Worm (Caenorhabditis elegans) whole organism, L1 larva: ENCODE data around the gene fipr-1.

ENCODE experiments used
- C04F5.9 ChIP-seq: sonication (generic microtip); optimal IDR thresholded peaks from 2 replicates; lab custom pipeline; 2016; ENCODE audit warnings: missing genetic modification characterization, missing compliant biosample characterization
- C34B4.2 ChIP-seq: sonication (generic microtip); optimal IDR thresholded peaks from 2 replicates; lab custom pipeline; 2017; ENCODE audit warnings: mild to moderate bottlenecking, missing genetic modification characterization, missing compliant biosample characterization
- aha-1 ChIP-seq: fragments of 150-350 bp; optimal IDR thresholded peaks from 2 replicates; lab custom pipeline; 2014; ENCODE audit warnings: missing biosample characterization, missing genetic modification characterization
- aly-2 ChIP-seq: fragments of 150-350 bp; optimal IDR thresholded peaks from 2 replicates; lab custom pipeline; 2014; ENCODE audit warnings: missing biosample characterization, missing genetic modification characterization
- ama-1 ChIP-seq: fragments of 150-350 bp; optimal IDR thresholded peaks from 2 replicates; lab custom pipeline; 2014
- ceh-8 ChIP-seq: fragments of 200-800 bp; sonication (Bioruptor generic); optimal IDR thresholded peaks from 2 replicates; lab custom pipeline; 2018; ENCODE audit warnings: mild to moderate bottlenecking, missing genetic modification characterization, moderate library complexity, missing compliant biosample characterization
- ceh-88 ChIP-seq: fragments of 200-800 bp; sonication (Bioruptor generic); IDR thresholded peaks from 2 replicates; pipeline ENCODE4 v1.3.6; 2022; ENCODE audit warnings: missing genetic modification characterization, missing compliant biosample characterization
- dpl-1 ChIP-seq, 3 experiments: fragments of 150-350 bp in 2 of 3; sonication (generic microtip) in 1 of 3; optimal IDR thresholded peaks; 2 replicates each; lab custom pipeline; 2014 to 2017; ENCODE audit warnings: missing biosample characterization in 3 of 3, missing genetic modification characterization in 3 of 3, missing genetic modification reagents in 3 of 3
- dsc-1 ChIP-seq: sonication (generic microtip); optimal IDR thresholded peaks from 2 replicates; lab custom pipeline; 2016; ENCODE audit warnings: mild to moderate bottlenecking, missing genetic modification characterization, missing compliant biosample characterization
- efl-1 ChIP-seq, 4 experiments: fragments of 150-350 bp; optimal IDR thresholded peaks in 3 of 4; peaks in 1 of 4; 1 replicate in 1 of 4; 2 replicates in 3 of 4; lab custom pipeline; 2014; ENCODE audit warnings: missing biosample characterization in 2 of 4, missing genetic modification characterization in 2 of 4, missing genetic modification reagents in 2 of 4
- egl-13 ChIP-seq: sonication (generic microtip); optimal IDR thresholded peaks from 2 replicates; lab custom pipeline; 2016; ENCODE audit warnings: missing genotype, missing genetic modification reagents, missing genetic modification characterization, missing compliant biosample characterization
- egl-27 ChIP-seq, 2 experiments: fragments of 150-350 bp in 1 of 2; sonication (generic microtip); optimal IDR thresholded peaks; 3 replicates each; lab custom pipeline; 2017 to 2018; ENCODE audit warnings: missing biosample characterization in 2 of 2, missing genetic modification characterization in 2 of 2, missing genetic modification reagents in 2 of 2
- elt-2 ChIP-seq: sonication (generic microtip); optimal IDR thresholded peaks from 2 replicates; lab custom pipeline; 2016; ENCODE audit warnings: missing genetic modification characterization, mild to moderate bottlenecking, inconsistent platforms, missing compliant biosample characterization, missing genetic modification reagents
- elt-3 ChIP-seq, 6 experiments: fragments of 150-350 bp in 1 of 6; sonication (generic microtip); optimal IDR thresholded peaks; 2 replicates each; lab custom pipeline; 2017 to 2018; ENCODE audit warnings: missing biosample characterization in 6 of 6, missing genetic modification characterization in 6 of 6, inconsistent platforms in 1 of 6
- ets-5 ChIP-seq: fragments of 200-800 bp; sonication (Bioruptor generic); IDR thresholded peaks from 2 replicates; pipeline ENCODE4 v1.3.6; 2022; ENCODE audit warnings: missing genetic modification characterization, missing compliant biosample characterization
- fkh-8 ChIP-seq: sonication (generic microtip); optimal IDR thresholded peaks from 2 replicates; lab custom pipeline; 2016; ENCODE audit warnings: mild to moderate bottlenecking, missing genetic modification characterization, missing compliant biosample characterization
- grh-1 ChIP-seq: fragments of 200-800 bp; sonication (Bioruptor generic); IDR thresholded peaks from 2 replicates; pipeline ENCODE4 v1.3.6; 2022; ENCODE audit warnings: missing genetic modification reagents, missing genetic modification characterization, missing compliant biosample characterization
- hlh-17 ChIP-seq: fragments of 200-800 bp; sonication (Bioruptor generic); optimal IDR thresholded peaks from 2 replicates; lab custom pipeline; 2018; ENCODE audit warnings: missing genetic modification characterization, mild to moderate bottlenecking, missing compliant biosample characterization, moderate library complexity, borderline replicate concordance
- hlh-4 ChIP-seq: sonication (generic microtip); optimal IDR thresholded peaks from 2 replicates; lab custom pipeline; 2016; ENCODE audit warnings: mild to moderate bottlenecking, missing genetic modification characterization, missing compliant biosample characterization
- hpl-2 ChIP-seq: fragments of 150-350 bp; optimal IDR thresholded peaks from 2 replicates; lab custom pipeline; 2014; ENCODE audit warnings: missing biosample characterization, missing genetic modification reagents, missing genetic modification characterization
- isw-1 ChIP-seq: fragments of 200-800 bp; sonication (Bioruptor generic); IDR thresholded peaks from 2 replicates; pipeline ENCODE4 v1.3.6; 2022; ENCODE audit warnings: missing genetic modification characterization, missing compliant biosample characterization
- jun-1 ChIP-seq: fragments of 150-350 bp; optimal IDR thresholded peaks from 2 replicates; lab custom pipeline; 2014; ENCODE audit warnings: missing biosample characterization, missing genetic modification reagents, missing genetic modification characterization
- lin-13 ChIP-seq: fragments of 150-350 bp; optimal IDR thresholded peaks from 2 replicates; lab custom pipeline; 2014; ENCODE audit warnings: missing biosample characterization, missing genetic modification reagents, missing genetic modification characterization
- lin-35 ChIP-seq, 2 experiments: fragments of 150-350 bp; optimal IDR thresholded peaks; 2 replicates each; lab custom pipeline; 2014; ENCODE audit warnings: missing biosample characterization in 2 of 2, missing genetic modification characterization in 2 of 2, missing genetic modification reagents in 2 of 2
- lin-39 ChIP-seq: fragments of 150-350 bp; optimal IDR thresholded peaks from 2 replicates; lab custom pipeline; 2014; ENCODE audit warnings: missing biosample characterization, missing genetic modification reagents, missing genetic modification characterization
- lir-3 ChIP-seq: sonication (generic microtip); optimal IDR thresholded peaks from 2 replicates; lab custom pipeline; 2016; ENCODE audit warnings: mild to moderate bottlenecking, missing genetic modification characterization, moderate library complexity, missing compliant biosample characterization; ENCODE audit not compliant: poor library complexity
- mab-9 ChIP-seq: fragments of 200-800 bp; sonication (Bioruptor generic); IDR thresholded peaks from 2 replicates; pipeline ENCODE4 v1.3.6; 2022; ENCODE audit warnings: missing genetic modification reagents, missing genetic modification characterization, missing compliant biosample characterization
- nhr-11 ChIP-seq: fragments of 150-350 bp; optimal IDR thresholded peaks from 2 replicates; lab custom pipeline; 2014; ENCODE audit warnings: missing biosample characterization, missing genetic modification characterization
- nhr-12 ChIP-seq: sonication (generic microtip); optimal IDR thresholded peaks from 2 replicates; lab custom pipeline; 2017; ENCODE audit warnings: missing biosample characterization, missing genetic modification characterization
- nhr-19 ChIP-seq: fragments of 200-800 bp; sonication (Bioruptor generic); conservative IDR thresholded peaks from 2 replicates; pipeline ENCODE4 v1.3.6; 2022; ENCODE audit warnings: missing genetic modification characterization, missing compliant biosample characterization
- nhr-237 ChIP-seq: fragments of 150-350 bp; optimal IDR thresholded peaks from 2 replicates; lab custom pipeline; 2014; ENCODE audit warnings: missing biosample characterization, missing genetic modification characterization
- nhr-47 ChIP-seq: sonication (generic microtip); optimal IDR thresholded peaks from 2 replicates; lab custom pipeline; 2016; ENCODE audit warnings: mild to moderate bottlenecking, missing genetic modification characterization, moderate library complexity, missing compliant biosample characterization
- nhr-71 ChIP-seq: sonication (generic microtip); optimal IDR thresholded peaks from 2 replicates; lab custom pipeline; 2016; ENCODE audit warnings: mild to moderate bottlenecking, missing genetic modification characterization, moderate library complexity, missing compliant biosample characterization
- nhr-77 ChIP-seq: fragments of 150-350 bp; optimal IDR thresholded peaks from 2 replicates; lab custom pipeline; 2014; ENCODE audit warnings: missing biosample characterization, missing genetic modification characterization
- pax-3 ChIP-seq: fragments of 200-800 bp; sonication (Bioruptor generic); optimal IDR thresholded peaks from 2 replicates; lab custom pipeline; 2018; ENCODE audit warnings: mild to moderate bottlenecking, missing genetic modification characterization, moderate library complexity, missing compliant biosample characterization
- pqm-1 ChIP-seq: sonication (generic microtip); optimal IDR thresholded peaks from 3 replicates; lab custom pipeline; 2017; ENCODE audit warnings: missing biosample characterization, missing genetic modification characterization
- rnt-1 ChIP-seq: sonication (generic microtip); optimal IDR thresholded peaks from 2 replicates; lab custom pipeline; 2016; ENCODE audit warnings: mild to moderate bottlenecking, missing genetic modification characterization, moderate library complexity, missing compliant biosample characterization
- skn-1 ChIP-seq: fragments of 150-350 bp; optimal IDR thresholded peaks from 2 replicates; lab custom pipeline; 2014; ENCODE audit warnings: missing biosample characterization, missing genetic modification characterization
- snu-23 ChIP-seq: sonication (generic microtip); optimal IDR thresholded peaks from 2 replicates; lab custom pipeline; 2016; ENCODE audit warnings: missing genetic modification characterization, missing compliant biosample characterization
- sox-4 ChIP-seq: sonication (generic microtip); optimal IDR thresholded peaks from 2 replicates; lab custom pipeline; 2016; ENCODE audit warnings: missing genetic modification characterization, missing compliant biosample characterization
- sup-37 ChIP-seq: fragments of 200-800 bp; sonication (Bioruptor generic); optimal IDR thresholded peaks from 2 replicates; lab custom pipeline; 2018; ENCODE audit warnings: mild to moderate bottlenecking, missing genetic modification characterization, missing compliant biosample characterization
- swsn-7 ChIP-seq: sonication (generic microtip); optimal IDR thresholded peaks from 2 replicates; lab custom pipeline; 2016; ENCODE audit warnings: missing genetic modification characterization, missing compliant biosample characterization
- tlp-1 ChIP-seq: fragments of 150-350 bp; optimal IDR thresholded peaks from 2 replicates; lab custom pipeline; 2014; ENCODE audit warnings: missing biosample characterization, missing genetic modification characterization
- unc-130 ChIP-seq: fragments of 150-350 bp; optimal IDR thresholded peaks from 2 replicates; lab custom pipeline; 2017; ENCODE audit warnings: missing biosample characterization, missing genetic modification characterization, inconsistent platforms
- unc-30 ChIP-seq: sonication (generic microtip); optimal IDR thresholded peaks from 2 replicates; lab custom pipeline; 2017; ENCODE audit warnings: missing biosample characterization, missing genetic modification characterization
- unc-86 ChIP-seq: sonication (generic microtip); optimal IDR thresholded peaks from 2 replicates; lab custom pipeline; 2016; ENCODE audit warnings: missing genetic modification characterization, missing compliant biosample characterization
- unc-98 ChIP-seq: fragments of 200-800 bp; sonication (Bioruptor generic); IDR thresholded peaks from 2 replicates; pipeline ENCODE4 v1.3.6; 2022; ENCODE audit warnings: missing genetic modification characterization, missing compliant biosample characterization
- vab-15 ChIP-seq: sonication (generic microtip); optimal IDR thresholded peaks from 2 replicates; lab custom pipeline; 2017; ENCODE audit warnings: missing genotype, mild to moderate bottlenecking, missing genetic modification characterization, missing compliant biosample characterization
- xbp-1 ChIP-seq: sonication (generic microtip); optimal IDR thresholded peaks from 2 replicates; lab custom pipeline; 2016; ENCODE audit warnings: missing genetic modification characterization, missing compliant biosample characterization
- zag-1 ChIP-seq: fragments of 150-350 bp; optimal IDR thresholded peaks from 2 replicates; lab custom pipeline; 2014; ENCODE audit warnings: missing biosample characterization, missing genetic modification characterization
- zip-4 ChIP-seq: fragments of 200-800 bp; sonication (Bioruptor generic); optimal IDR thresholded peaks from 2 replicates; lab custom pipeline; 2018; ENCODE audit warnings: mild to moderate bottlenecking, missing genetic modification characterization, moderate library complexity, missing compliant biosample characterization

fipr-1 gene

ce11 chrV:12317894-12318553, 43.5 kb downstream of the fipr-1 start, which contains the start of the genes R04F11.5 and R04F11.2:
R04F11.5 (minus strand) TSS chrV:12318019.
R04F11.2 (plus strand) TSS chrV:12318381.
- TF ChIP-seq sup-37 (GFP tag; lab: Kevin White, UChicago) = no peak
- TF ChIP-seq dpl-1 (GFP tag; optimal IDR thresholded peaks at IDR 0.05; lab: Kevin White, UChicago) = peak; percentile 80 to 88 (median 82)
- peak; percentile 31 for TF ChIP-seq nhr-237 (tag; lab: Kevin White, UChicago)
- no peak for TF ChIP-seq ama-1
- no peak for TF ChIP-seq C34B4.2 (tag; lab: Kevin White, UChicago)
- no peak for TF ChIP-seq vab-15 (tag; lab: Kevin White, UChicago)
- TF ChIP-seq egl-27 (tag; optimal IDR thresholded peaks at IDR 0.05; lab: Kevin White, UChicago) = no peak
- TF ChIP-seq isw-1 (GFP tag; lab: Robert Waterston, UW) = peak; percentile 67
- no peak for TF ChIP-seq C04F5.9 (tag; lab: Kevin White, UChicago)
- TF ChIP-seq mab-9 (GFP tag; lab: Robert Waterston, UW) = no peak
- no peak for TF ChIP-seq unc-30 (tag; lab: Kevin White, UChicago)
- TF ChIP-seq zip-4 (GFP tag; lab: Kevin White, UChicago) = peak; percentile 18
- no peak for TF ChIP-seq pqm-1
- TF ChIP-seq sox-4 = no peak
- TF ChIP-seq tlp-1 = no peak
- TF ChIP-seq elt-3 (tag; optimal IDR thresholded peaks at IDR 0.05; lab: Kevin White, UChicago) = peak in 3 of 6 experiments; percentile 45 to 91 (median 65)
- no peak for TF ChIP-seq elt-2 (tag; lab: Kevin White, UChicago)
- TF ChIP-seq fkh-8 (tag; lab: Kevin White, UChicago) = peak; percentile 48
- peak; percentile 82 for TF ChIP-seq unc-130 (tag; lab: Kevin White, UChicago)
- TF ChIP-seq xbp-1 = peak; percentile 73
- peak; percentile 86 for TF ChIP-seq snu-23 (GFP tag; lab: Kevin White, UChicago)
- TF ChIP-seq pax-3 (tag; lab: Kevin White, UChicago) = peak; percentile 34
- TF ChIP-seq swsn-7 (tag; lab: Kevin White, UChicago) = peak; percentile 71
- peak; percentile 57 for TF ChIP-seq nhr-77 (tag; lab: Kevin White, UChicago)
- TF ChIP-seq aha-1 = no peak
- no peak for TF ChIP-seq hlh-17 (GFP tag; lab: Kevin White, UChicago)
- TF ChIP-seq skn-1 (tag; lab: Kevin White, UChicago) = peak; percentile 89
- TF ChIP-seq nhr-47 = peak; percentile 77
- TF ChIP-seq nhr-11 = peak; percentile 34
- TF ChIP-seq nhr-12 (tag; lab: Kevin White, UChicago) = no peak
- no peak for TF ChIP-seq zag-1 (tag; lab: Kevin White, UChicago)
- TF ChIP-seq ceh-88 = peak; percentile 7; the same call in 1 of the 2 replicates
- peak; percentile 59 for TF ChIP-seq lin-39
- peak; percentile 2 for TF ChIP-seq hpl-2 (GFP tag; lab: Kevin White, UChicago)
- TF ChIP-seq dsc-1 (tag; lab: Kevin White, UChicago) = peak; percentile 49
- TF ChIP-seq ets-5 = no peak
- no peak for TF ChIP-seq unc-98 (GFP tag; lab: Robert Waterston, UW)
- TF ChIP-seq jun-1 (tag; lab: Kevin White, UChicago) = peak; percentile 66
- peak; percentile 72 for TF ChIP-seq nhr-19
- peak; percentile 50 for TF ChIP-seq unc-86
- TF ChIP-seq nhr-71 (tag; lab: Kevin White, UChicago) = peak; percentile 84
- peak; percentile 19 for TF ChIP-seq aly-2 (tag; lab: Kevin White, UChicago)
- peak; percentile 84 to 91 for TF ChIP-seq lin-35 (GFP tag; optimal IDR thresholded peaks at IDR 0.05; lab: Kevin White, UChicago)
- TF ChIP-seq ceh-8 (GFP tag; lab: Kevin White, UChicago) = no peak
- no peak for TF ChIP-seq hlh-4
- 0 out of 2 replicates have a peak, but pooled peaks have one; percentile 56 for TF ChIP-seq grh-1 (GFP tag; lab: Robert Waterston, UW)
- TF ChIP-seq rnt-1 (tag; lab: Kevin White, UChicago) = peak; percentile 68
- peak; percentile 56 for TF ChIP-seq lin-13 (GFP tag; lab: Kevin White, UChicago)
- no peak for TF ChIP-seq lir-3 (tag; lab: Kevin White, UChicago)
- peak; percentile 84 to 88 for TF ChIP-seq efl-1 (optimal IDR thresholded peaks at IDR 0.05; lab: Kevin White, UChicago)
- TF ChIP-seq efl-1 (GFP tag; optimal IDR thresholded peaks at IDR 0.05 in 1 of 2; lab: Kevin White, UChicago) = peak; percentile 85 to 98
- peak; percentile 46 for TF ChIP-seq egl-13 (tag; lab: Kevin White, UChicago)
